Worm (Caenorhabditis elegans): ENCODE measurements around the gene T05B4.10.

Gene T05B4.10

ce11 chrV:4101567-4101966, 19.0 kb downstream of the T05B4.10 start, which contains the start of gene srj-40:
srj-40 (plus strand) TSS chrV:4101867.
- TF ChIP-seq unc-62 (GFP tag; optimal IDR thresholded peaks at IDR 0.05) (no peak), efl-1 (optimal IDR thresholded peaks at IDR 0.05) (no peak), efl-1 (GFP tag; optimal IDR thresholded peaks at IDR 0.05 in 1 of 2) (no peak), grh-1 (GFP tag; IDR thresholded peaks at IDR 0.05) (no peak), mdl-1 (tag; optimal IDR thresholded peaks at IDR 0.05) (no peak), rnt-1 (tag; optimal IDR thresholded peaks at IDR 0.05) (no peak)

ce11 chrV:4094740-4095139, 25.8 kb downstream of the T05B4.10 start, which contains the start of gene nhr-181:
nhr-181 (plus strand) TSS chrV:4095040.
- TF ChIP-seq ztf-4 (tag; optimal IDR thresholded peaks at IDR 0.05) (no peak), lin-13 (GFP tag; optimal IDR thresholded peaks at IDR 0.05) (no peak), efl-1 (optimal IDR thresholded peaks at IDR 0.05) (no peak), efl-1 (GFP tag; optimal IDR thresholded peaks at IDR 0.05 in 1 of 2) (no peak)

ce11 chrV:4082952-4083351, 37.6 kb downstream of the T05B4.10 start, which contains the start of gene F38H12.5:
F38H12.5 (minus strand) TSS chrV:4083052.
- TF ChIP-seq nhr-84 (tag; optimal IDR thresholded peaks at IDR 0.05) (no peak), lin-14 (GFP tag; optimal IDR thresholded peaks at IDR 0.05) (no peak), nhr-76 (tag; optimal IDR thresholded peaks at IDR 0.05) (no peak), fkh-10 (GFP tag; optimal IDR thresholded peaks at IDR 0.05) (no peak), nhr-47 (tag; optimal IDR thresholded peaks at IDR 0.05) (no peak), nhr-19 (GFP tag; conservative IDR thresholded peaks at IDR 0.05) (no peak), grh-1 (GFP tag; IDR thresholded peaks at IDR 0.05) (no peak), egl-27 (tag; optimal IDR thresholded peaks at IDR 0.05) (no peak), ztf-11 (tag; optimal IDR thresholded peaks at IDR 0.05) (no peak), lir-3 (tag; optimal IDR thresholded peaks at IDR 0.05; ENCODE audit: poor library complexity) (no peak), ceh-8 (GFP tag; optimal IDR thresholded peaks at IDR 0.05) (no peak), nhr-77 (tag; optimal IDR thresholded peaks at IDR 0.05) (no peak), tbx-2 (tag; optimal IDR thresholded peaks at IDR 0.05) (no peak), elt-3 (tag; optimal IDR thresholded peaks at IDR 0.05) (no peak), rnt-1 (tag; optimal IDR thresholded peaks at IDR 0.05) (no peak), nhr-90 (tag; optimal IDR thresholded peaks at IDR 0.05; ENCODE audit: poor library complexity) (no peak), mdl-1 (tag; optimal IDR thresholded peaks at IDR 0.05) (no peak), egl-13 (tag; optimal IDR thresholded peaks at IDR 0.05) (no peak)

ce11 chrV:4081283-4081682, 39.2 kb downstream of the T05B4.10 start, which contains the start of gene srh-211:
srh-211 (minus strand) TSS chrV:4081383.
- TF ChIP-seq C16A3.4 (tag; optimal IDR thresholded peaks at IDR 0.05): no peak
- no peak for TF ChIP-seq fkh-4 (tag; optimal IDR thresholded peaks at IDR 0.05; ENCODE audit: borderline replicate concordance)

ce11 chrV:4080546-4080945, 40.0 kb downstream of the T05B4.10 start:
- TF ChIP-seq ztf-11 (tag; optimal IDR thresholded peaks at IDR 0.05) (no peak), isw-1 (GFP tag; IDR thresholded peaks at IDR 0.05) (no peak), nhr-19 (GFP tag; conservative IDR thresholded peaks at IDR 0.05) (no peak), ets-5 (GFP tag; IDR thresholded peaks at IDR 0.05) (no peak), rnt-1 (tag; optimal IDR thresholded peaks at IDR 0.05) (no peak), nhr-85 (tag) (no peak), aly-2 (tag; optimal IDR thresholded peaks at IDR 0.05) (no peak), blmp-1 (tag; optimal IDR thresholded peaks at IDR 0.05) (no peak), grh-1 (GFP tag; IDR thresholded peaks at IDR 0.05) (no peak), dpl-1 (GFP tag; optimal IDR thresholded peaks at IDR 0.05) (no peak), snu-23 (GFP tag; optimal IDR thresholded peaks at IDR 0.05) (no peak), fos-1 (tag; optimal IDR thresholded peaks at IDR 0.05) (no peak), lin-14 (GFP tag; optimal IDR thresholded peaks at IDR 0.05) (no peak), Y116A8C.19 (tag; optimal IDR thresholded peaks at IDR 0.05; ENCODE audit: borderline replicate concordance) (no peak), fkh-8 (tag; optimal IDR thresholded peaks at IDR 0.05) (no peak), mef-2 (tag; optimal IDR thresholded peaks at IDR 0.05) (no peak), ztf-4 (tag; optimal IDR thresholded peaks at IDR 0.05) (no peak), efl-3 (GFP tag; optimal IDR thresholded peaks at IDR 0.05) (no peak), pqm-1 (tag; optimal IDR thresholded peaks at IDR 0.05) (no peak)
